Worm (Caenorhabditis elegans) whole organism, early embryonic: ENCODE data around the gene sri-42.

ENCODE experiments used
- B0310.2 ChIP-seq: sonication (generic microtip); optimal IDR thresholded peaks from 2 replicates; lab custom pipeline; 2016; ENCODE audit warnings: mild to moderate bottlenecking, missing genetic modification characterization, missing compliant biosample characterization
- F13C5.2 ChIP-seq: sonication (generic microtip); optimal IDR thresholded peaks from 2 replicates; lab custom pipeline; 2017; ENCODE audit warnings: mild to moderate bottlenecking, missing genetic modification characterization, inconsistent platforms, missing compliant biosample characterization
- ama-1 ChIP-seq: fragments of 150-350 bp; optimal IDR thresholded peaks from 2 replicates; lab custom pipeline; 2014
- flt-1 ChIP-seq: fragments of 200-800 bp; sonication (Bioruptor generic); IDR thresholded peaks from 2 replicates; pipeline ENCODE4 v1.3.6; 2022; ENCODE audit warnings: missing genetic modification characterization, missing compliant biosample characterization
- hmg-4 ChIP-seq: fragments of 200-800 bp; sonication (Bioruptor generic); optimal IDR thresholded peaks from 2 replicates; lab custom pipeline; 2018; ENCODE audit warnings: mild to moderate bottlenecking, missing genetic modification characterization, missing compliant biosample characterization
- hnd-1 ChIP-seq: sonication (generic microtip); optimal IDR thresholded peaks from 2 replicates; lab custom pipeline; 2016; ENCODE audit warnings: missing genetic modification characterization, missing compliant biosample characterization
- pes-1 ChIP-seq: fragments of 200-800 bp; sonication (Bioruptor generic); IDR thresholded peaks from 2 replicates; pipeline ENCODE4 v1.3.6; 2022; ENCODE audit warnings: missing genetic modification reagents, missing genetic modification characterization, missing compliant biosample characterization
- scrt-1 ChIP-seq: fragments of 200-800 bp; sonication (Bioruptor generic); IDR thresholded peaks from 2 replicates; pipeline ENCODE4 v1.3.6; 2022; ENCODE audit warnings: missing genetic modification characterization, missing compliant biosample characterization

- TF ChIP-seq B0310.2 (tag; lab: Kevin White, UChicago) (no peak), F13C5.2 (tag; lab: Kevin White, UChicago) (no peak), flt-1 (no peak), scrt-1 (GFP tag; lab: Robert Waterston, UW) (no peak), pes-1 (no peak), ama-1 (lab: Kevin White, UChicago) (no peak), hnd-1 (tag; lab: Kevin White, UChicago) (no peak), hmg-4 (no peak)
These were observed 5.6 kb upstream of the sri-42 start for ce11 chrII:3148404-3148803.
